Worm (Caenorhabditis elegans) whole organism, young adult: Measurements from ENCODE around the gene lfi-1.

Experiments
- B0035.1 ChIP-seq: sonication (generic microtip); optimal IDR thresholded peaks from 2 replicates; lab custom pipeline; 2016; ENCODE audit warnings: missing genetic modification characterization, mild to moderate bottlenecking, missing compliant biosample characterization, missing genotype, missing genetic modification reagents
- B0336.3 ChIP-seq: fragments of 200-800 bp; sonication (Bioruptor generic); IDR thresholded peaks from 2 replicates; pipeline ENCODE4 v1.3.6; 2022; ENCODE audit warnings: missing genetic modification characterization, missing compliant biosample characterization
- C06A6.2 ChIP-seq: fragments of 200-800 bp; sonication (Bioruptor generic); conservative IDR thresholded peaks from 2 replicates; pipeline ENCODE4 v1.3.6; 2022; ENCODE audit warnings: missing genetic modification characterization, missing compliant biosample characterization
- F37B4.10 ChIP-seq: fragments of 200-800 bp; sonication (Bioruptor generic); IDR thresholded peaks from 2 replicates; pipeline ENCODE4 v1.3.6; 2022; ENCODE audit warnings: missing genetic modification characterization, missing compliant biosample characterization
- F52B5.7 ChIP-seq: sonication (generic microtip); optimal IDR thresholded peaks from 2 replicates; lab custom pipeline; 2016; ENCODE audit warnings: mild to moderate bottlenecking, missing genetic modification characterization, missing compliant biosample characterization
- K11D2.4 ChIP-seq: fragments of 200-800 bp; sonication (Bioruptor generic); IDR thresholded peaks from 2 replicates; pipeline ENCODE4 v1.3.6; 2022; ENCODE audit warnings: missing genetic modification reagents, missing genetic modification characterization, missing compliant biosample characterization
- K12H6.12 ChIP-seq: fragments of 200-800 bp; sonication (Bioruptor generic); optimal IDR thresholded peaks from 2 replicates; lab custom pipeline; 2018; ENCODE audit warnings: mild to moderate bottlenecking, missing genetic modification characterization, missing compliant biosample characterization
- Y53F4B.3 ChIP-seq: fragments of 200-800 bp; sonication (Bioruptor generic); IDR thresholded peaks from 2 replicates; pipeline ENCODE4 v1.3.6; 2022; ENCODE audit warnings: missing genetic modification reagents, missing genetic modification characterization, missing compliant biosample characterization
- Y56A3A.18 ChIP-seq: fragments of 200-800 bp; sonication (Bioruptor generic); IDR thresholded peaks from 2 replicates; pipeline ENCODE4 v1.3.6; 2022; ENCODE audit warnings: missing genetic modification reagents, missing genetic modification characterization, missing compliant biosample characterization
- Y67H2A.10 ChIP-seq: fragments of 200-800 bp; sonication (Bioruptor generic); conservative IDR thresholded peaks from 2 replicates; pipeline ENCODE4 v1.3.6; 2022; ENCODE audit warnings: missing genetic modification reagents, missing genetic modification characterization, missing compliant biosample characterization
- ZK185.1 ChIP-seq: sonication (generic microtip); optimal IDR thresholded peaks from 2 replicates; lab custom pipeline; 2016; ENCODE audit warnings: mild to moderate bottlenecking, missing genetic modification characterization, missing compliant biosample characterization; ENCODE audit not compliant: poor library complexity, severe bottlenecking
- akir-1 ChIP-seq: fragments of 200-800 bp; sonication (Bioruptor generic); optimal IDR thresholded peaks from 2 replicates; lab custom pipeline; 2018; ENCODE audit warnings: mild to moderate bottlenecking, missing genetic modification characterization, moderate library complexity, missing compliant biosample characterization
- ama-1 ChIP-seq, 3 experiments: fragments of 150-350 bp in 1 of 3; sonication (generic microtip) in 2 of 3; optimal IDR thresholded peaks; 2 replicates each; lab custom pipeline; 2014 to 2018; ENCODE audit warnings: missing biosample characterization in 2 of 3, missing genetic modification characterization in 2 of 3, missing genetic modification reagents in 2 of 3
- bed-1 ChIP-seq: fragments of 200-800 bp; sonication (Bioruptor generic); IDR thresholded peaks from 2 replicates; pipeline ENCODE4 v1.3.6; 2022; ENCODE audit warnings: missing genetic modification reagents, missing genetic modification characterization, missing compliant biosample characterization
- ceh-100 ChIP-seq: fragments of 200-800 bp; sonication (Bioruptor generic); IDR thresholded peaks from 2 replicates; pipeline ENCODE4 v1.3.6; 2022; ENCODE audit warnings: missing genetic modification reagents, missing genetic modification characterization, missing compliant biosample characterization
- ceh-27 ChIP-seq: fragments of 200-800 bp; sonication (Bioruptor generic); optimal IDR thresholded peaks from 2 replicates; lab custom pipeline; 2018; ENCODE audit warnings: mild to moderate bottlenecking, missing genetic modification characterization, moderate library complexity, missing compliant biosample characterization
- ceh-40 ChIP-seq: fragments of 200-800 bp; sonication (Bioruptor generic); IDR thresholded peaks from 2 replicates; pipeline ENCODE4 v1.3.6; 2022; ENCODE audit warnings: missing genetic modification characterization, missing compliant biosample characterization
- ceh-79 ChIP-seq: sonication (generic microtip); optimal IDR thresholded peaks from 2 replicates; lab custom pipeline; 2017; ENCODE audit warnings: mild to moderate bottlenecking, missing genetic modification characterization, missing compliant biosample characterization
- chd-7 ChIP-seq: sonication (generic microtip); optimal IDR thresholded peaks from 2 replicates; lab custom pipeline; 2016; ENCODE audit warnings: mild to moderate bottlenecking, missing genetic modification characterization, moderate library complexity, missing compliant biosample characterization
- die-1 ChIP-seq: sonication (generic microtip); optimal IDR thresholded peaks from 2 replicates; lab custom pipeline; 2016; ENCODE audit warnings: missing genotype, mild to moderate bottlenecking, missing genetic modification characterization, missing compliant biosample characterization
- dpff-1 ChIP-seq: sonication (generic microtip); optimal IDR thresholded peaks from 2 replicates; lab custom pipeline; 2017; ENCODE audit warnings: mild to moderate bottlenecking, missing genetic modification characterization, missing compliant biosample characterization
- dpl-1 ChIP-seq: fragments of 150-350 bp; optimal IDR thresholded peaks from 2 replicates; lab custom pipeline; 2014; ENCODE audit warnings: missing biosample characterization, missing genetic modification reagents, missing genetic modification characterization
- egrh-3 ChIP-seq: fragments of 200-800 bp; sonication (Bioruptor generic); IDR thresholded peaks from 2 replicates; pipeline ENCODE4 v1.3.6; 2022; ENCODE audit warnings: missing genetic modification reagents, missing genetic modification characterization, missing compliant biosample characterization
- fkh-3 ChIP-seq: sonication (generic microtip); optimal IDR thresholded peaks from 2 replicates; lab custom pipeline; 2016; ENCODE audit warnings: mild to moderate bottlenecking, missing genetic modification characterization, missing compliant biosample characterization
- gei-17 ChIP-seq: fragments of 200-800 bp; sonication (Bioruptor generic); optimal IDR thresholded peaks from 2 replicates; lab custom pipeline; 2018; ENCODE audit warnings: mild to moderate bottlenecking, missing genetic modification characterization, missing compliant biosample characterization
- hmg-1.2 ChIP-seq: fragments of 200-800 bp; sonication (Bioruptor generic); IDR thresholded peaks from 2 replicates; pipeline ENCODE4 v1.3.6; 2022; ENCODE audit warnings: missing genetic modification reagents, missing genetic modification characterization, missing compliant biosample characterization
- lag-1 ChIP-seq: fragments of 200-800 bp; sonication (Bioruptor generic); IDR thresholded peaks from 2 replicates; pipeline ENCODE4 v1.3.6; 2022; ENCODE audit warnings: missing genetic modification reagents, missing genetic modification characterization, missing compliant biosample characterization
- lin-40 ChIP-seq: sonication (generic microtip); optimal IDR thresholded peaks from 2 replicates; lab custom pipeline; 2016; ENCODE audit warnings: missing genetic modification characterization, mild to moderate bottlenecking, missing compliant biosample characterization, missing genotype, missing genetic modification reagents
- lin-54 ChIP-seq: fragments of 200-800 bp; sonication (Bioruptor generic); optimal IDR thresholded peaks from 2 replicates; lab custom pipeline; 2018; ENCODE audit warnings: mild to moderate bottlenecking, missing genetic modification characterization, missing compliant biosample characterization
- lir-1 ChIP-seq: fragments of 200-800 bp; sonication (Bioruptor generic); conservative IDR thresholded peaks from 2 replicates; pipeline ENCODE4 v1.3.6; 2022; ENCODE audit warnings: missing genetic modification reagents, missing genetic modification characterization, missing compliant biosample characterization
- lsl-1 ChIP-seq: fragments of 200-800 bp; sonication (Bioruptor generic); optimal IDR thresholded peaks from 2 replicates; lab custom pipeline; 2018; ENCODE audit warnings: mild to moderate bottlenecking, missing genetic modification characterization, moderate library complexity, missing compliant biosample characterization
- madf-6 ChIP-seq: fragments of 200-800 bp; sonication (Bioruptor generic); IDR thresholded peaks from 2 replicates; pipeline ENCODE4 v1.3.6; 2022; ENCODE audit warnings: missing genetic modification reagents, missing genetic modification characterization, missing compliant biosample characterization
- mcd-1 ChIP-seq: fragments of 200-800 bp; sonication (Bioruptor generic); IDR thresholded peaks from 2 replicates; pipeline ENCODE4 v1.3.6; 2022; ENCODE audit warnings: missing genetic modification reagents, missing genetic modification characterization, missing compliant biosample characterization
- mxl-1 ChIP-seq: sonication (generic microtip); optimal IDR thresholded peaks from 2 replicates; lab custom pipeline; 2016; ENCODE audit warnings: missing genetic modification characterization, missing compliant biosample characterization
- nhr-179 ChIP-seq: sonication (generic microtip); optimal IDR thresholded peaks from 2 replicates; lab custom pipeline; 2016; ENCODE audit warnings: mild to moderate bottlenecking, missing genetic modification characterization, missing compliant biosample characterization
- nhr-27 ChIP-seq: fragments of 200-800 bp; sonication (Bioruptor generic); optimal IDR thresholded peaks from 2 replicates; lab custom pipeline; 2018; ENCODE audit warnings: mild to moderate bottlenecking, missing genetic modification characterization, moderate library complexity, missing compliant biosample characterization
- nhr-80 ChIP-seq: sonication (generic microtip); optimal IDR thresholded peaks from 2 replicates; lab custom pipeline; 2016; ENCODE audit warnings: missing genetic modification characterization, missing compliant biosample characterization
- sdz-38 ChIP-seq: sonication (generic microtip); optimal IDR thresholded peaks from 2 replicates; lab custom pipeline; 2016; ENCODE audit warnings: missing genotype, missing genetic modification characterization, missing compliant biosample characterization
- sea-2 ChIP-seq: fragments of 200-800 bp; sonication (Bioruptor generic); IDR thresholded peaks from 2 replicates; pipeline ENCODE4 v1.3.6; 2022; ENCODE audit warnings: missing genetic modification characterization, missing compliant biosample characterization
- snpc-1.1 ChIP-seq: sonication (generic microtip); optimal IDR thresholded peaks from 2 replicates; lab custom pipeline; 2017; ENCODE audit warnings: missing genetic modification characterization, mild to moderate bottlenecking, missing compliant biosample characterization, antibody characterized with exemption, moderate library complexity, missing genotype, missing genetic modification reagents; ENCODE audit not compliant: insufficient read depth
- somi-1 ChIP-seq: fragments of 200-800 bp; sonication (Bioruptor generic); optimal IDR thresholded peaks from 2 replicates; lab custom pipeline; 2018; ENCODE audit warnings: mild to moderate bottlenecking, missing genetic modification characterization, missing compliant biosample characterization
- tlf-1 ChIP-seq: fragments of 200-800 bp; sonication (Bioruptor generic); optimal IDR thresholded peaks from 2 replicates; lab custom pipeline; 2018; ENCODE audit warnings: mild to moderate bottlenecking, missing genetic modification characterization, missing compliant biosample characterization
- zfh-2 ChIP-seq: fragments of 200-800 bp; sonication (Bioruptor generic); conservative IDR thresholded peaks from 2 replicates; pipeline ENCODE4 v1.3.6; 2022; ENCODE audit warnings: missing genetic modification reagents, missing genetic modification characterization, missing compliant biosample characterization
- ztf-22 ChIP-seq: fragments of 200-800 bp; sonication (Bioruptor generic); optimal IDR thresholded peaks from 2 replicates; lab custom pipeline; 2018; ENCODE audit warnings: mild to moderate bottlenecking, missing genetic modification characterization, moderate library complexity, missing compliant biosample characterization
- ztf-6 ChIP-seq: fragments of 200-800 bp; sonication (Bioruptor generic); IDR thresholded peaks from 2 replicates; pipeline ENCODE4 v1.3.6; 2022; ENCODE audit warnings: missing genetic modification reagents, missing genetic modification characterization, missing compliant biosample characterization

lfi-1 gene

ce11 chrX:4958986-4959385 is 17.6 kb upstream of the lfi-1 start (continued):
- no peak for TF ChIP-seq lir-1 (GFP tag; lab: Robert Waterston, UW)

DNA sequence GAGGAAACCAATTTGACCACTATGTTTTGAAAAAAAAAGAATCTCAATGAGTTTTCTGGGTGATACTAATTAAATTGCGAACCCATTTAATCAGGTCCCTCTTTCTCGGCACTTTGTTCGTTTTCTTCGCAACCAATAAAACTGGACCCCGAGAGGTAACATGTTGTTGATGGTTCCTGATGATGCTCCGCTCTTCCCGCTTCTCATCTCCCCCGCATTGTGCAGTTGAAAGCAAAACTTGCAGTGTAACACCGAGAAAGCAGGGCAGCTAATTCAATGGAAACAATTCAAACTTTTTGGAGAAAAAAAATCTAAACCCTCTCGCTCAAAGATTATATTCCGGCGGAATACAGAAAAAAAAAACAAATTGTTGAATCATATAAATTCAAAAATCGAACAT is 17.2 kb upstream of the lfi-1 start:
- TF ChIP-seq nhr-80 (tag; lab: Kevin White, UChicago) (no peak), Y67H2A.10 (GFP tag; lab: Robert Waterston, UW) (no peak), zfh-2 (GFP tag; lab: Robert Waterston, UW) (0 out of 2 replicates have a peak, but pooled peaks have one; percentile 30)

- TF ChIP-seq lsl-1 (GFP tag; lab: Kevin White, UChicago) (no peak), egrh-3 (peak; percentile 43; the same call in 1 of the 2 replicates), tlf-1 (no peak), nhr-179 (tag; lab: Kevin White, UChicago) (no peak), Y53F4B.3 (GFP tag; lab: Robert Waterston, UW) (no peak), ztf-6 (GFP tag; lab: Robert Waterston, UW) (no peak), C06A6.2 (GFP tag; lab: Robert Waterston, UW) (no peak), ztf-22 (no peak), akir-1 (GFP tag; lab: Kevin White, UChicago) (no peak), snpc-1.1 (tag; lab: Kevin White, UChicago) (no peak), madf-6 (GFP tag; lab: Robert Waterston, UW) (no peak), ceh-100 (GFP tag; lab: Robert Waterston, UW) (no peak), ZK185.1 (tag; lab: Kevin White, UChicago) (peak; percentile 1), K11D2.4 (GFP tag; lab: Robert Waterston, UW) (0 out of 2 replicates have a peak, but pooled peaks have one; percentile 43), nhr-27 (tag; lab: Kevin White, UChicago) (no peak), lin-54 (no peak), F52B5.7 (tag; lab: Kevin White, UChicago) (peak; percentile 34), sea-2 (GFP tag; lab: Robert Waterston, UW) (0 out of 2 replicates have a peak, but pooled peaks have one; percentile 54), dpl-1 (no peak), fkh-3 (tag; lab: Kevin White, UChicago) (no peak), ceh-79 (no peak), zfh-2 (GFP tag; lab: Robert Waterston, UW) (peak; percentile 97), mcd-1 (GFP tag; lab: Robert Waterston, UW) (peak; percentile 48; the same call in 1 of the 2 replicates), B0035.1 (tag; lab: Kevin White, UChicago) (no peak), bed-1 (GFP tag; lab: Robert Waterston, UW) (no peak), K12H6.12 (tag; lab: Kevin White, UChicago) (peak; percentile 48), chd-7 (tag; lab: Kevin White, UChicago) (peak; percentile 6), gei-17 (peak; percentile 3), dpff-1 (no peak), ama-1 (optimal IDR thresholded peaks at IDR 0.05; lab: Kevin White, UChicago) (peak; percentile 84), ama-1 (GFP tag; optimal IDR thresholded peaks at IDR 0.05; lab: Kevin White, UChicago) (peak in 1 of 2 experiments; percentile 26), Y56A3A.18 (no peak), mxl-1 (tag; lab: Kevin White, UChicago) (no peak), somi-1 (peak; percentile 41), lir-1 (GFP tag; lab: Robert Waterston, UW) (no peak), lin-40 (peak; percentile 26), ceh-40 (GFP tag; lab: Robert Waterston, UW) (no peak), F37B4.10 (GFP tag; lab: Robert Waterston, UW) (no peak), ceh-27 (peak; percentile 68), sdz-38 (tag; lab: Kevin White, UChicago) (no peak), lag-1 (GFP tag; lab: Robert Waterston, UW) (no peak), die-1 (tag; lab: Kevin White, UChicago) (peak; percentile 5), hmg-1.2 (peak; percentile 27; the same call in 1 of the 2 replicates), B0336.3 (GFP tag; lab: Robert Waterston, UW) (no peak)
Measured at ce11 chrX:4960422-4960821, 16.2 kb upstream of the lfi-1 start, which contains the start of gene act-4. TSS of gene act-4 (plus strand) at chrX:4960621.
